Worm (Caenorhabditis elegans) whole organism, L4 larva: Measurements from ENCODE around the gene C24H11.1.

ENCODE experiments used
- F10B5.3 ChIP-seq: sonication (generic microtip); optimal IDR thresholded peaks from 2 replicates; lab custom pipeline; 2016; ENCODE audit warnings: mild to moderate bottlenecking, missing genetic modification characterization, missing compliant biosample characterization
- F49E8.2 ChIP-seq: sonication (generic microtip); optimal IDR thresholded peaks from 2 replicates; lab custom pipeline; 2016; ENCODE audit warnings: missing compliant biosample characterization, mild to moderate bottlenecking, missing genetic modification characterization, borderline replicate concordance
- Y48G9A.11 ChIP-seq: fragments of 200-800 bp; sonication (Bioruptor generic); IDR thresholded peaks from 2 replicates; pipeline ENCODE4 v1.3.6; 2022; ENCODE audit warnings: missing genetic modification reagents, missing genetic modification characterization, missing compliant biosample characterization
- ZK546.5 ChIP-seq, 2 experiments: sonication (generic microtip); optimal IDR thresholded peaks; 2 replicates each; lab custom pipeline; 2017; ENCODE audit warnings: missing biosample characterization in 2 of 2, missing genetic modification characterization in 2 of 2
- aha-1 ChIP-seq: fragments of 150-350 bp; peaks from one replicate; lab custom pipeline; 2014; ENCODE audit warnings: missing biosample characterization, missing genetic modification characterization
- ceh-28 ChIP-seq: fragments of 150-350 bp; optimal IDR thresholded peaks from 2 replicates; lab custom pipeline; 2014; ENCODE audit warnings: missing biosample characterization, missing genetic modification reagents, missing genetic modification characterization
- ceh-32 ChIP-seq: sonication (generic microtip); optimal IDR thresholded peaks from 2 replicates; lab custom pipeline; 2016; ENCODE audit warnings: mild to moderate bottlenecking, missing genetic modification characterization, missing compliant biosample characterization; ENCODE audit not compliant: poor library complexity
- ceh-82 ChIP-seq: sonication (generic microtip); optimal IDR thresholded peaks from 2 replicates; lab custom pipeline; 2017; ENCODE audit warnings: missing biosample characterization, missing genetic modification characterization
- cey-2 ChIP-seq: sonication (generic microtip); optimal IDR thresholded peaks from 3 replicates; lab custom pipeline; 2017; ENCODE audit warnings: missing genetic modification characterization, mild to moderate bottlenecking, missing compliant biosample characterization, antibody characterized with exemption, borderline replicate concordance; ENCODE audit not compliant: insufficient read depth
- daf-19 ChIP-seq: fragments of 200-800 bp; sonication (Bioruptor generic); conservative IDR thresholded peaks from 2 replicates; pipeline ENCODE4 v1.3.6; 2022; ENCODE audit warnings: missing genetic modification characterization, missing compliant biosample characterization
- dmd-9 ChIP-seq: fragments of 200-800 bp; sonication (Bioruptor generic); IDR thresholded peaks from 2 replicates; pipeline ENCODE4 v1.3.6; 2022; ENCODE audit warnings: missing genetic modification reagents, missing genetic modification characterization, missing compliant biosample characterization
- dpl-1 ChIP-seq: fragments of 150-350 bp; optimal IDR thresholded peaks from 2 replicates; lab custom pipeline; 2014; ENCODE audit warnings: missing biosample characterization, missing genetic modification reagents, missing genetic modification characterization
- duxl-1 ChIP-seq: sonication (generic microtip); optimal IDR thresholded peaks from 2 replicates; lab custom pipeline; 2016; ENCODE audit warnings: mild to moderate bottlenecking, missing genetic modification characterization, moderate library complexity, missing compliant biosample characterization; ENCODE audit not compliant: poor library complexity
- egl-27 ChIP-seq: sonication (generic microtip); optimal IDR thresholded peaks from 3 replicates; lab custom pipeline; 2017; ENCODE audit warnings: missing biosample characterization, missing genetic modification reagents, missing genetic modification characterization
- hlh-30 ChIP-seq: sonication (generic microtip); optimal IDR thresholded peaks from 2 replicates; lab custom pipeline; 2017; ENCODE audit warnings: antibody characterized with exemption, mild to moderate bottlenecking, missing genetic modification characterization, missing compliant biosample characterization; ENCODE audit not compliant: insufficient read depth
- hmg-1.1 ChIP-seq: fragments of 200-800 bp; sonication (Bioruptor generic); IDR thresholded peaks from 2 replicates; pipeline ENCODE4 v1.3.6; 2022; ENCODE audit warnings: missing genetic modification reagents, missing genetic modification characterization, missing compliant biosample characterization
- jun-1 ChIP-seq: fragments of 150-350 bp; optimal IDR thresholded peaks from 2 replicates; lab custom pipeline; 2014; ENCODE audit warnings: missing biosample characterization, missing genetic modification reagents, missing genetic modification characterization
- lin-38 ChIP-seq: fragments of 200-800 bp; sonication (Bioruptor generic); IDR thresholded peaks from 2 replicates; pipeline ENCODE4 v1.3.6; 2022; ENCODE audit warnings: missing genetic modification reagents, missing genetic modification characterization, missing compliant biosample characterization
- mxl-3 ChIP-seq: fragments of 200-800 bp; sonication (Bioruptor generic); optimal IDR thresholded peaks from 2 replicates; lab custom pipeline; 2018; ENCODE audit warnings: mild to moderate bottlenecking, missing genetic modification characterization, missing compliant biosample characterization
- nhr-102 ChIP-seq: sonication (generic microtip); optimal IDR thresholded peaks from 2 replicates; lab custom pipeline; 2016; ENCODE audit warnings: mild to moderate bottlenecking, missing genetic modification characterization, moderate library complexity, missing compliant biosample characterization
- nhr-48 ChIP-seq: sonication (generic microtip); optimal IDR thresholded peaks from 2 replicates; lab custom pipeline; 2016; ENCODE audit warnings: mild to moderate bottlenecking, missing genetic modification characterization, missing compliant biosample characterization
- nhr-6 ChIP-seq: fragments of 150-350 bp; optimal IDR thresholded peaks from 2 replicates; lab custom pipeline; 2014; ENCODE audit warnings: missing biosample characterization, missing genetic modification characterization
- sdz-12 ChIP-seq: fragments of 200-800 bp; sonication (Bioruptor generic); optimal IDR thresholded peaks from 2 replicates; lab custom pipeline; 2018; ENCODE audit warnings: mild to moderate bottlenecking, missing genetic modification characterization, missing compliant biosample characterization
- set-16 ChIP-seq: fragments of 200-800 bp; sonication (Bioruptor generic); IDR thresholded peaks from 2 replicates; pipeline ENCODE4 v1.3.6; 2022; ENCODE audit warnings: missing genetic modification reagents, missing genetic modification characterization, missing compliant biosample characterization
- snpc-4 ChIP-seq: fragments of 150-350 bp; optimal IDR thresholded peaks from 2 replicates; lab custom pipeline; 2014; ENCODE audit warnings: missing biosample characterization, missing genetic modification characterization
- spr-1 ChIP-seq: sonication (generic microtip); optimal IDR thresholded peaks from 2 replicates; lab custom pipeline; 2016; ENCODE audit warnings: mild to moderate bottlenecking, missing genetic modification characterization, missing compliant biosample characterization
- unc-130 ChIP-seq: sonication (generic microtip); optimal IDR thresholded peaks from 2 replicates; lab custom pipeline; 2016; ENCODE audit warnings: missing genetic modification reagents, missing genetic modification characterization, missing compliant biosample characterization
- unc-39 ChIP-seq: sonication (generic microtip); optimal IDR thresholded peaks from 2 replicates; lab custom pipeline; 2017; ENCODE audit warnings: missing biosample characterization, missing genetic modification characterization
- unc-62 ChIP-seq, 3 experiments: fragments of 150-350 bp in 1 of 3; sonication (generic microtip); optimal IDR thresholded peaks in 2 of 3; peaks in 1 of 3; 1 replicate in 1 of 3; 2 replicates in 2 of 3; lab custom pipeline; 2014 to 2017; ENCODE audit warnings: missing biosample characterization in 3 of 3, missing genetic modification characterization in 3 of 3, missing genetic modification reagents in 3 of 3, missing genotype in 1 of 3
- zfp-2 ChIP-seq: sonication (generic microtip); optimal IDR thresholded peaks from 2 replicates; lab custom pipeline; 2016; ENCODE audit warnings: mild to moderate bottlenecking, missing genetic modification characterization, missing compliant biosample characterization
- zfp-3 ChIP-seq: fragments of 200-800 bp; sonication (Bioruptor generic); conservative IDR thresholded peaks from 2 replicates; pipeline ENCODE4 v1.3.6; 2022; ENCODE audit warnings: missing genetic modification reagents, missing genetic modification characterization, missing compliant biosample characterization
- zip-2 ChIP-seq: fragments of 150-350 bp; optimal IDR thresholded peaks from 2 replicates; lab custom pipeline; 2014; ENCODE audit warnings: missing biosample characterization, missing genetic modification characterization
- ztf-11 ChIP-seq: fragments of 150-350 bp; optimal IDR thresholded peaks from 2 replicates; lab custom pipeline; 2014; ENCODE audit warnings: missing biosample characterization, missing genetic modification characterization

Gene C24H11.1

ce11 chrIII:11794389-11794788, 6.9 kb downstream of the C24H11.1 start:
- TF ChIP-seq hmg-1.1 (GFP tag; lab: Robert Waterston, UW), result 0 out of 2 replicates have a peak, but pooled peaks have one; percentile 32
- no peak for TF ChIP-seq dmd-9
- peak; percentile 72 for TF ChIP-seq set-16 (GFP tag; lab: Robert Waterston, UW)
- TF ChIP-seq, all 104 proteins: peak for 2

DNA sequence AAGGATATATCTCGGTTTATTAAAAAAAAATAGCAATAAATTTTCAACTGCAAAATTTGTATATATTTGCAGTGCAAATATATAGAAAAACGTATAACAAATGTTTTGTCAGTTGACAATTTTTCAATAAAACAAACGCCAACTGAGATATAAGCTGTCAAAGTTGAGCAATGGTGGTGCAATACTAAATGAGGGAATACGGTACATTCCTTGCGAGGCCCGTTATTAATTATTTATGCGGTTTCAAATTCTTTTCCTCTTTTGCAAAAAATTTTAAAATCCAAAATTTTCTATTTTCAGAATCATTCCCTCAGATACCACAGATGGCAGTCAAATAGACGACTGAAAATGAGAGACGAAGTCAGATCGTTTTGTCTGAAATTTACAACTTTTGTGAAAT, 8.0 kb downstream of the C24H11.1 start, which contains the start of gene twk-39:
TSS of gene twk-39 (plus strand) at position 301 of the 400 bp plus-strand sequence.
- TF ChIP-seq daf-19 (GFP tag; lab: Robert Waterston, UW) (no peak), nhr-102 (tag; lab: Kevin White, UChicago) (no peak), ceh-28 (tag; lab: Kevin White, UChicago) (no peak)
- TF ChIP-seq, all 104 proteins: peak for 0

DNA sequence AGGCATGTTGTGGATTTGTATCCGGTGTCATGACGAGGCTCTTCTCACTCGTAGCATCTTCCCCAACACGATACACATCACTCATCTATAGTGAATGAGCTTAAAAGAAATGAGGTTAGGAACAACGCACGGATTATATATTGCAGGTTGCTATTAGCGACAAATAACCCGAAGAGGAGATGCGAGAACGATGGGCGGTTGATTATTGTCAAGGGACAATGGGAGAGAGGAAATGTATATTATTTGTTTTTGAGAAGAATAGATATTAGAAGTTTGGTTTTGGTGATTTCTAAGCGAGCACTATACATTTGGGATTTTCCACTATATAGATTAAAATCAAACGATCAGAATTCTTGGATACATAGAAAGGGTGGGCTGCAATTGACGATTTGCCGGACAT, 19.2 kb downstream of the C24H11.1 start, which contains the start of gene C18D11.7:
TSS of gene C18D11.7 (minus strand) at position 101 of the 400 bp plus-strand sequence.
- no peak for TF ChIP-seq mxl-3 (GFP tag; lab: Kevin White, UChicago)
- peak in 1 of 2 experiments; percentile 2 for TF ChIP-seq unc-62 (GFP tag; optimal IDR thresholded peaks at IDR 0.05 in 1 of 2; lab: Kevin White, UChicago)
- no peak for TF ChIP-seq unc-62 (tag; optimal IDR thresholded peaks at IDR 0.05; lab: Kevin White, UChicago)
- no peak for TF ChIP-seq nhr-6
- no peak for TF ChIP-seq cey-2 (tag; lab: Kevin White, UChicago)

ce11 chrIII:11807418-11807817, 19.9 kb downstream of the C24H11.1 start, which contains the start of gene C18D11.10:
Gene C18D11.10 (plus strand): TSS chrIII:11807718.
- TF ChIP-seq jun-1 (tag; lab: Kevin White, UChicago), result no peak
- TF ChIP-seq zfp-2 (tag; lab: Kevin White, UChicago), result no peak
- TF ChIP-seq mxl-3 (GFP tag; lab: Kevin White, UChicago), result no peak
- TF ChIP-seq daf-19 (GFP tag; lab: Robert Waterston, UW), result no peak
- TF ChIP-seq unc-39 (tag; lab: Kevin White, UChicago), result no peak
- no peak for TF ChIP-seq unc-130 (GFP tag; lab: Kevin White, UChicago)
- no peak for TF ChIP-seq lin-38 (GFP tag; lab: Robert Waterston, UW)
- TF ChIP-seq ZK546.5 (tag; optimal IDR thresholded peaks at IDR 0.05; lab: Kevin White, UChicago), result no peak
- no peak for TF ChIP-seq hlh-30 (tag; lab: Kevin White, UChicago)
- no peak for TF ChIP-seq zfp-3
- TF ChIP-seq ztf-11 (tag; lab: Kevin White, UChicago), result no peak
- TF ChIP-seq egl-27 (tag; lab: Kevin White, UChicago), result no peak
- TF ChIP-seq snpc-4 (tag; lab: Kevin White, UChicago), result no peak

DNA sequence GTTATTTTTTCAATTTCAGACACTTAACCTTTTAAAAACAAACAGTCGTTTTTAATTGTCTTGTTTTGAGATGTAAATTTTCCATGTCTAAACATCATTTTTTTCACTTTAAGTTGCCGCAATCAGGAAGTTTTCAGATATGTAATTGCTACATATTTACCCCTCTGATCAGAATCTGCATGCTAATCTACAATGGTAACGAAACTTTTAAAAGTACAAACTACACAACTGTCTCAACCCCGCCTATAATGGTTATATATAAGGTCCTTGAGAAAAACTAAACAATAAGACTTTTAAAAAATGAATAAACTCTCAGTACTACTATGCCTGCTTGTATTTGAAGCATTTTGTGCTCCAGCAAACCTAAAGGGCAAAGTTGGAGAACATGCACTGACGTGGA, 21.3 kb downstream of the C24H11.1 start, which contains the start of gene C18D11.9:
TSS of gene C18D11.9 (plus strand) at position 301 of the 400 bp plus-strand sequence.
- TF ChIP-seq spr-1, result no peak
- TF ChIP-seq ceh-82 (tag; lab: Kevin White, UChicago), result no peak
- no peak for TF ChIP-seq duxl-1 (tag; lab: Kevin White, UChicago)
- TF ChIP-seq nhr-48 (tag; lab: Kevin White, UChicago), result no peak
- TF ChIP-seq F49E8.2 (tag; lab: Kevin White, UChicago), result no peak
- no peak for TF ChIP-seq dpl-1 (GFP tag; lab: Kevin White, UChicago)
- TF ChIP-seq ZK546.5 (tag; optimal IDR thresholded peaks at IDR 0.05; lab: Kevin White, UChicago), result no peak
- TF ChIP-seq F10B5.3, result no peak
- no peak for TF ChIP-seq sdz-12 (GFP tag; lab: Kevin White, UChicago)
- TF ChIP-seq ceh-32 (tag; lab: Kevin White, UChicago), result no peak
- TF ChIP-seq mxl-3 (GFP tag; lab: Kevin White, UChicago), result no peak
- no peak for TF ChIP-seq Y48G9A.11 (GFP tag; lab: Robert Waterston, UW)
- no peak for TF ChIP-seq hmg-1.1 (GFP tag; lab: Robert Waterston, UW)
- TF ChIP-seq aha-1 (tag; lab: Kevin White, UChicago), result no peak
- TF ChIP-seq zip-2 (tag; lab: Kevin White, UChicago), result no peak
